Fruit fly (Drosophila melanogaster): ENCODE results near the gene Hsp68.

Gene Hsp68

DNA sequence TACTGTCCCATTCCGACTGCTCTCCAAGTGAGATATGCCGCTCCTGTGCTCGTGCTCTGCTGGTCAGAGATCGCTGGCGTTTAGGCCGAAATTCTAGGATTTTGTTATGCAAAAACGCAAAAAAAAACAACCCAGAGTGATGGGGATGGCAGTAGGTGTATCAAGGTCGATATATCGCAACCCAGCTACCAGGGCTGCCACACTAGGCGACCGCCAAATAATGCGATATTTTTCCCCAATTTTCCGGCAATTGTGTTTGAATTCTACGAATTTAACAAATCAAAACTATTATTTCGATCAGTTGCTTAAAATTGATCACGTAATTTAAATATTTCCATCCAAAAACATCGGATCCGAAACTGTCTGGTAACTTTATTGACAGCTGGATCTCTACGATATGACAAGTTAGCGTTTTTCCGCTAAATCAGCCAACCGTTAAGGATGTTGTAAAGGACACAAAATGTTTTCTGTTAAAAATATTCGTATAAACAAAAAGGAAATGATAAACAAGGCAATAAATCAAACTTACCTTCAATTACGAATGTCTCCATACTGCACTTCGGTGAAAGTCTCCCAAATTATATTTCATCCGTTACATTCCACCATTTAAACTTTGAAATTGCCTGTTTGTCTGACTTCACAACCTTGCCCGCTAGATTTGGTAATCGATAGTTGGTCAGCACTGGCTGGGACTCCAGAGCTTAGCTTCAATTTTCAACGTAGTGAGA is 19.4 kb downstream of the Hsp68 start, which contains the start of gene spas (continued):
- TF ChIP-seq CoRest (tag; optimal IDR thresholded peaks at IDR 0.05), result peak; percentile 81
- TF ChIP-seq CG12659 (GFP tag; optimal IDR thresholded peaks at IDR 0.05), result peak; percentile 62
- no peak for TF ChIP-seq nom (GFP tag; optimal IDR thresholded peaks at IDR 0.05)
- TF ChIP-seq lbe (GFP tag; optimal IDR thresholded peaks at IDR 0.05), result no peak
- TF ChIP-seq sens-2 (GFP tag; IDR thresholded peaks at IDR 0.05), result peak; percentile 53; the same call in 1 of the 2 replicates
- no peak for TF ChIP-seq CG4360 (GFP tag; IDR thresholded peaks at IDR 0.05)
- TF ChIP-seq bbx (GFP tag; IDR thresholded peaks at IDR 0.05; ENCODE audit: partially characterized antibody), result peak; percentile 91
- peak; percentile 70 for TF ChIP-seq CG14667 (GFP tag; IDR thresholded peaks at IDR 0.05)
- TF ChIP-seq phol (tag; optimal IDR thresholded peaks at IDR 0.05), result peak; percentile 81
- peak; percentile 58 for TF ChIP-seq Ets97D (GFP tag; optimal IDR thresholded peaks at IDR 0.05)
- no peak for TF ChIP-seq CkIIα-i1 (GFP tag; IDR thresholded peaks at IDR 0.05)
- peak; percentile 30 for TF ChIP-seq kay (GFP tag; optimal IDR thresholded peaks at IDR 0.05)
- TF ChIP-seq cad (GFP tag; optimal IDR thresholded peaks at IDR 0.05), result no peak
- TF ChIP-seq CG8765 (GFP tag; IDR thresholded peaks at IDR 0.05), result peak; percentile 85
- peak; percentile 86 for TF ChIP-seq CG34224 (GFP tag; IDR thresholded peaks at IDR 0.05; ENCODE audit: partially characterized antibody)
- TF ChIP-seq ro (GFP tag; IDR thresholded peaks at IDR 0.05), result peak; percentile 15; the same call in 1 of the 2 replicates
- TF ChIP-seq CG34422 (GFP tag; IDR thresholded peaks at IDR 0.05), result peak; percentile 82
- TF ChIP-seq CG18619 (GFP tag; optimal IDR thresholded peaks at IDR 0.05), result peak; percentile 61
- no peak for TF ChIP-seq cato (GFP tag; optimal IDR thresholded peaks at IDR 0.05; ENCODE audit: borderline replicate concordance)
- TF ChIP-seq NK7.1 (GFP tag; optimal IDR thresholded peaks at IDR 0.05), result peak; percentile 62
- TF ChIP-seq pzg (GFP tag; optimal IDR thresholded peaks at IDR 0.05), result peak; percentile 68
- TF ChIP-seq ham (GFP tag; IDR thresholded peaks at IDR 0.05), result no peak
- TF ChIP-seq twi (tag; optimal IDR thresholded peaks at IDR 0.05), result peak; percentile 46
- TF ChIP-seq CG12299 (tag; optimal IDR thresholded peaks at IDR 0.05), result no peak
- TF ChIP-seq CG17912 (GFP tag; optimal IDR thresholded peaks at IDR 0.05), result no peak
- TF ChIP-seq eyg (GFP tag; optimal IDR thresholded peaks at IDR 0.05), result peak; percentile 20
- TF ChIP-seq Neu2 (GFP tag; optimal IDR thresholded peaks at IDR 0.05; ENCODE audit: borderline replicate concordance), result peak; percentile 47
- peak; percentile 80 for TF ChIP-seq sob (GFP tag; IDR thresholded peaks at IDR 0.05)
- TF ChIP-seq peb (GFP tag; IDR thresholded peaks at IDR 0.05), result peak; percentile 63
- TF ChIP-seq Spps (tag; optimal IDR thresholded peaks at IDR 0.05), result peak; percentile 7
- TF ChIP-seq CG15601 (tag; optimal IDR thresholded peaks at IDR 0.05), result peak; percentile 29
- peak; percentile 20 for TF ChIP-seq CG4328 (GFP tag; optimal IDR thresholded peaks at IDR 0.05)
- TF ChIP-seq CG16779 (GFP tag; IDR thresholded peaks at IDR 0.05), result no peak
- TF ChIP-seq CG12155 (GFP tag; optimal IDR thresholded peaks at IDR 0.05), result peak; percentile 75
- TF ChIP-seq insv (GFP tag; optimal IDR thresholded peaks at IDR 0.05), result no peak
- peak; percentile 15 for TF ChIP-seq CG10462 (GFP tag; optimal IDR thresholded peaks at IDR 0.05)
- TF ChIP-seq CG6689 (GFP tag; IDR thresholded peaks at IDR 0.05), result peak; percentile 71
- peak; percentile 59 for TF ChIP-seq unpg (GFP tag; optimal IDR thresholded peaks at IDR 0.05)
- no peak for TF ChIP-seq abd-A (tag; optimal IDR thresholded peaks at IDR 0.05)
- TF ChIP-seq CG2202 (tag; optimal IDR thresholded peaks at IDR 0.05), result peak; percentile 3
- peak; percentile 69 for TF ChIP-seq NfI (GFP tag; optimal IDR thresholded peaks at IDR 0.05)
- no peak for TF ChIP-seq aop (GFP tag; IDR thresholded peaks at IDR 0.05)
- TF ChIP-seq CG12942 (GFP tag; optimal IDR thresholded peaks at IDR 0.05), result peak; percentile 69
- no peak for TF ChIP-seq Vsx1 (GFP tag; optimal IDR thresholded peaks at IDR 0.05)
- no peak for TF ChIP-seq seq (GFP tag; IDR thresholded peaks at IDR 0.05)
- TF ChIP-seq CG6854 (GFP tag; optimal IDR thresholded peaks at IDR 0.05), result no peak
- peak; percentile 16 for TF ChIP-seq crc (GFP tag; optimal IDR thresholded peaks at IDR 0.05)
- TF ChIP-seq CG13894 (tag; optimal IDR thresholded peaks at IDR 0.05), result peak; percentile 53
- peak; percentile 72; the same call in 1 of the 2 replicates for TF ChIP-seq CG14014 (GFP tag; IDR thresholded peaks at IDR 0.05)
- peak; percentile 61 for TF ChIP-seq E2f2 (GFP tag; IDR thresholded peaks at IDR 0.05)

All from whole organism, embryonic.